Worm (Caenorhabditis elegans): Measurements from ENCODE around the gene mrg-1.

Gene mrg-1

DNA sequence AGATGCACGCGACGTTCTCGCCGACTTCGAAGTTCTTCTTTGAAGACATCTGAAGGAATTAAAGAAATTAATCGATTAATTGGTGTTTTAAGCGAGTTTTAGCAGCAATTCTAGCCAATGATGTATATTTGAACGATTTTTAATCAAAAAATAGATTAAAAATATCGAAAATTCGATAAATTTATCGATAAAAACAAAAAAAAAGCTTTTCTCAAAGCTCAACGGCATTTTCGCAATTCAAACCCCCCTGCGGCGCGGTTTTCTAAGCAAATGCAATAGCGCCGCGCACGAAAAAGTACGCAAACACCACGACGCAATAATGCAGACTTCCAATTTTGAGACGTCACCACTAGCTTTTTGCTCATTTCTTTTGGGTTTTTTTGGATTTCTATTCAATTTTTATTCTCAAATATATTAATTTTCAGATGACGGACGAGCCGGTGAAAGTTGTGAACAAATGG lies at the start of gene mrg-1, which contains the start of gene spcs-2:
mrg-1 (minus strand) TSS at position 51 of the 461 bp plus-strand sequence.
spcs-2 (plus strand) TSS at position 426 of the 461 bp plus-strand sequence.
- peak; percentile 91 for TF ChIP-seq C34F6.9 (tag; optimal IDR thresholded peaks at IDR 0.05)
- TF ChIP-seq unc-55 (GFP tag; optimal IDR thresholded peaks at IDR 0.05), result peak; percentile 97
- TF ChIP-seq nhr-12 (tag; optimal IDR thresholded peaks at IDR 0.05), result no peak
- peak; percentile 67 for TF ChIP-seq nhr-10 (tag; optimal IDR thresholded peaks at IDR 0.05)
- TF ChIP-seq ztf-1 (GFP tag; conservative IDR thresholded peaks at IDR 0.05), result no peak
- TF ChIP-seq unc-62 (GFP tag; optimal IDR thresholded peaks at IDR 0.05), result no peak
- peak; percentile 27 for TF ChIP-seq R02D3.7 (tag; optimal IDR thresholded peaks at IDR 0.05)
- TF ChIP-seq sem-4 (tag; optimal IDR thresholded peaks at IDR 0.05), result peak; percentile 97
- TF ChIP-seq F13H6.1 (tag; optimal IDR thresholded peaks at IDR 0.05), result peak; percentile 92
- TF ChIP-seq mdl-1 (tag; optimal IDR thresholded peaks at IDR 0.05), result peak in 1 of 2 experiments; percentile 19
- TF ChIP-seq nhr-77 (tag; optimal IDR thresholded peaks at IDR 0.05), result peak; percentile 23
- peak; percentile 87 for TF ChIP-seq nhr-25 (tag; optimal IDR thresholded peaks at IDR 0.05)
- peak; percentile 87 for TF ChIP-seq nhr-129 (tag; optimal IDR thresholded peaks at IDR 0.05)
- TF ChIP-seq ztf-11 (tag; optimal IDR thresholded peaks at IDR 0.05), result peak; percentile 15
- no peak for TF ChIP-seq unc-39 (tag; optimal IDR thresholded peaks at IDR 0.05)
- TF ChIP-seq skn-1 (tag; optimal IDR thresholded peaks at IDR 0.05), result peak; percentile 37
- TF ChIP-seq dmd-4 (tag; optimal IDR thresholded peaks at IDR 0.05), result no peak
- peak; percentile 93 for TF ChIP-seq sma-3 (GFP tag; optimal IDR thresholded peaks at IDR 0.05)
- TF ChIP-seq lin-39 (tag; optimal IDR thresholded peaks at IDR 0.05), result no peak
- TF ChIP-seq egl-27 (tag; optimal IDR thresholded peaks at IDR 0.05), result peak; percentile 62
- TF ChIP-seq zag-1 (tag; optimal IDR thresholded peaks at IDR 0.05), result no peak
- TF ChIP-seq elt-1 (tag; optimal IDR thresholded peaks at IDR 0.05), result no peak
- peak; percentile 48 for TF ChIP-seq nhr-237 (tag; optimal IDR thresholded peaks at IDR 0.05)
- TF ChIP-seq alr-1 (tag; optimal IDR thresholded peaks at IDR 0.05), result no peak
- TF ChIP-seq aly-2 (tag; optimal IDR thresholded peaks at IDR 0.05), result no peak
- TF ChIP-seq ztf-4 (tag; optimal IDR thresholded peaks at IDR 0.05), result peak; percentile 86
- TF ChIP-seq ceh-82 (tag; optimal IDR thresholded peaks at IDR 0.05), result peak; percentile 54
- peak; percentile 90 for TF ChIP-seq gmeb-1 (tag; optimal IDR thresholded peaks at IDR 0.05)
- peak; percentile 23 for TF ChIP-seq blmp-1 (tag; optimal IDR thresholded peaks at IDR 0.05; ENCODE audit: insufficient read depth)
- peak; percentile 74 for TF ChIP-seq mab-5 (tag; optimal IDR thresholded peaks at IDR 0.05)
- TF ChIP-seq mbf-1 (tag; optimal IDR thresholded peaks at IDR 0.05), result no peak
- peak; percentile 93 for TF ChIP-seq sma-9 (GFP tag; optimal IDR thresholded peaks at IDR 0.05)
- no peak for TF ChIP-seq sma-9 (tag; optimal IDR thresholded peaks at IDR 0.05)
- peak; percentile 61 for TF ChIP-seq nhr-6 (tag; optimal IDR thresholded peaks at IDR 0.05)
- peak; percentile 91 for TF ChIP-seq crh-2 (tag; optimal IDR thresholded peaks at IDR 0.05)
- peak; percentile 50 for TF ChIP-seq ZK546.5 (tag; optimal IDR thresholded peaks at IDR 0.05)
- peak; percentile 82 for TF ChIP-seq lin-11 (tag; optimal IDR thresholded peaks at IDR 0.05)
- TF ChIP-seq elt-3 (tag; optimal IDR thresholded peaks at IDR 0.05), result no peak
- no peak for TF ChIP-seq snpc-4 (tag; optimal IDR thresholded peaks at IDR 0.05)
- no peak for TF ChIP-seq peb-1 (tag; optimal IDR thresholded peaks at IDR 0.05)
- TF ChIP-seq lin-13 (GFP tag; optimal IDR thresholded peaks at IDR 0.05), result peak; percentile 94
- TF ChIP-seq fos-1 (tag; optimal IDR thresholded peaks at IDR 0.05), result peak; percentile 51
- TF ChIP-seq ama-1 (optimal IDR thresholded peaks at IDR 0.05), result no peak
- TF ChIP-seq nhr-11 (tag; optimal IDR thresholded peaks at IDR 0.05), result no peak
- TF ChIP-seq ceh-16 (tag; optimal IDR thresholded peaks at IDR 0.05), result no peak
- TF ChIP-seq Y55F3AM.14 (GFP tag; optimal IDR thresholded peaks at IDR 0.05), result peak; percentile 35
- peak; percentile 82 for TF ChIP-seq nhr-21 (tag; optimal IDR thresholded peaks at IDR 0.05)
- peak; percentile 88 to 93 for TF ChIP-seq lsy-2 (tag; optimal IDR thresholded peaks at IDR 0.05)
- TF ChIP-seq nhr-23 (tag; optimal IDR thresholded peaks at IDR 0.05), result no peak
